Worm (Caenorhabditis elegans): ENCODE measurements around the gene C17G10.7.

C17G10.7 gene

DNA sequence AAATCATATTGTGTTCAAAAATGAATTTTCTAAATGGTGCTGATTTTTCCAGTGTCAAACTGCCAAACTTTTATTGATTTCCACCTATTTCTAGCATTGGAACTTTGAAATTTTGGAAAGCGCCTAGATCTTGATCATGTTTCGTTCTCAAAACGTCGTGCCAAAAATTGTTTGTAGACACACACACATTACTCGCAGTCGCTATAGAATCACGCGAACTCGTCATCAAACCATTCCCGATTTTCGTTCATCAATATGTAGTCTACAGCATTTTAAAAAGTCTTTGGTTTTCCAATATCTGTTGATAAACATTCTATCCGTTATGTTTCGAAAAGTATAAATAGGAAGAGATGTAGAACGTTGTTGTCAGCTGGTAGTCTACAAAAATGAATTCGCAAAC lies 37.4 kb downstream of the C17G10.7 start, which contains the start of the genes C17C3.1 and C17C3.15:
C17C3.1 (plus strand) TSS at position 301 of the 400 bp plus-strand sequence.
C17C3.15 (plus strand) TSS at position 383 of the 400 bp plus-strand sequence.
- no peak for TF ChIP-seq ceh-28 (tag; optimal IDR thresholded peaks at IDR 0.05)
- no peak for TF ChIP-seq unc-39 (tag; optimal IDR thresholded peaks at IDR 0.05)
- TF ChIP-seq sea-2 (GFP tag; optimal IDR thresholded peaks at IDR 0.05), result no peak
- TF ChIP-seq aly-2 (tag; optimal IDR thresholded peaks at IDR 0.05), result no peak

ce11 chrII:5565082-5565623 lies 42.5 kb downstream of the C17G10.7 start:
- TF ChIP-seq pha-4 (tag; optimal IDR thresholded peaks at IDR 0.05), result no peak
- no peak for TF ChIP-seq fkh-10 (GFP tag; optimal IDR thresholded peaks at IDR 0.05)

- peak; percentile 46 for TF ChIP-seq pha-4 (tag; optimal IDR thresholded peaks at IDR 0.05)
- TF ChIP-seq pqm-1 (tag; optimal IDR thresholded peaks at IDR 0.05), result peak; percentile 67
- no peak for TF ChIP-seq daf-12 (tag; optimal IDR thresholded peaks at IDR 0.05)
- TF ChIP-seq elt-2 (tag; optimal IDR thresholded peaks at IDR 0.05), result peak; percentile 88
Observed at ce11 chrII:5561392-5561791, 46.3 kb downstream of the C17G10.7 start, which contains the start of gene C17C3.3. Gene C17C3.3 (plus strand): TSS chrII:5561737.

ce11 chrII:5557134-5557533 lies 50.5 kb downstream of the C17G10.7 start:
- no peak for TF ChIP-seq ceh-82 (tag; optimal IDR thresholded peaks at IDR 0.05)
- no peak for TF ChIP-seq daf-12 (tag; optimal IDR thresholded peaks at IDR 0.05)
- no peak for TF ChIP-seq unc-39 (tag; optimal IDR thresholded peaks at IDR 0.05)
- TF ChIP-seq lin-39 (tag; optimal IDR thresholded peaks at IDR 0.05), result no peak
- TF ChIP-seq fos-1 (tag; optimal IDR thresholded peaks at IDR 0.05), result no peak
- TF ChIP-seq elt-2 (tag; optimal IDR thresholded peaks at IDR 0.05), result peak; percentile 95
- no peak for TF ChIP-seq sea-2 (GFP tag; optimal IDR thresholded peaks at IDR 0.05)
- peak; percentile 76 for TF ChIP-seq pqm-1 (tag; optimal IDR thresholded peaks at IDR 0.05)
- no peak for TF ChIP-seq nhr-43 (tag; optimal IDR thresholded peaks at IDR 0.05; ENCODE audit: poor library complexity, severe bottlenecking)
- TF ChIP-seq hmg-11 (tag; optimal IDR thresholded peaks at IDR 0.05), result no peak
- no peak for TF ChIP-seq fkh-10 (GFP tag; optimal IDR thresholded peaks at IDR 0.05)
- no peak for TF ChIP-seq mdl-1 (tag; optimal IDR thresholded peaks at IDR 0.05)

Data from whole organism, L3 larva.